Fruit fly (Drosophila melanogaster): Measurements from ENCODE around the gene RpL30.
A peak's percentile ranks its signal among the peaks of the same experiment; 100 is the strongest.

Gene RpL30

DNA sequence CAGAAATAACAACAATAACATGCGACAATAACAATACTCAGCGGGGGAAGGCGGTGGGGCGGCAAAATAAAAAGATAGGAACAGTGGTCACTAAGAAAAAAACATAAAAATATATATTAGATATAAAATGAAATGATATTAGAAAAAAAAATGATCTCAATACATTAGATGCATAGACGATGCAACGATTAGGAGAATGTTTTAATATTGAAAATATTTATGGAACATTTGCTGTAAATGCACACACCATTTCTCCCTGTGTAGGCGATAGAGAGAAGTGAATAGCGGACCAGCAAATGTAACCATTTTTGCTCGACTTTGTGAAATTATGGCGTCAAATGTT lies 42.9 kb downstream of the RpL30 start (continued):
- TF ChIP-seq Dll (GFP tag; IDR thresholded peaks at IDR 0.05; ENCODE audit: partially characterized antibody) (no peak), CG9609 (GFP tag; optimal IDR thresholded peaks at IDR 0.05) (peak; percentile 15), org-1 (GFP tag; optimal IDR thresholded peaks at IDR 0.05) (peak; percentile 58), CG33213 (GFP tag; optimal IDR thresholded peaks at IDR 0.05) (peak; percentile 42), CG1233 (GFP tag; optimal IDR thresholded peaks at IDR 0.05) (peak; percentile 75), C15 (GFP tag; IDR thresholded peaks at IDR 0.05) (peak; percentile 88; the same call in 2 of the 3 replicates), yki (optimal IDR thresholded peaks at IDR 0.05) (no peak), HLH4C (GFP tag; IDR thresholded peaks at IDR 0.05; ENCODE audit: partially characterized antibody) (no peak), Bdp1 (GFP tag; optimal IDR thresholded peaks at IDR 0.05) (no peak), CG17612 (GFP tag; IDR thresholded peaks at IDR 0.05) (peak; percentile 78), Rx (GFP tag; IDR thresholded peaks at IDR 0.05) (peak; percentile 68; the same call in 1 of the 2 replicates), NFAT (GFP tag; IDR thresholded peaks at IDR 0.05) (peak; percentile 89), CG9817 (tag; optimal IDR thresholded peaks at IDR 0.05) (peak; percentile 80), CG7963 (GFP tag; IDR thresholded peaks at IDR 0.05; ENCODE audit: partially characterized antibody) (no peak), PHDP (tag; optimal IDR thresholded peaks at IDR 0.05) (peak; percentile 84), Mes4 (GFP tag; optimal IDR thresholded peaks at IDR 0.05) (no peak), Asciz (GFP tag; optimal IDR thresholded peaks at IDR 0.05) (peak; percentile 13), D19A (tag; optimal IDR thresholded peaks at IDR 0.05) (peak; percentile 37), jigr1 (GFP tag; IDR thresholded peaks at IDR 0.05) (peak; percentile 40; the same call in 2 of the 3 replicates), sc (optimal IDR thresholded peaks at IDR 0.05) (no peak), sc (GFP tag; optimal IDR thresholded peaks at IDR 0.05) (no peak), BtbVII (GFP tag; optimal IDR thresholded peaks at IDR 0.05) (peak; percentile 83), CG8765 (GFP tag; IDR thresholded peaks at IDR 0.05) (peak; percentile 68), TFAM (GFP tag; optimal IDR thresholded peaks at IDR 0.05) (no peak), amos (GFP tag; IDR thresholded peaks at IDR 0.05; ENCODE audit: partially characterized antibody) (no peak), al (GFP tag; IDR thresholded peaks at IDR 0.05) (peak; percentile 94), CG32767 (GFP tag; IDR thresholded peaks at IDR 0.05) (peak; percentile 87), gsb (GFP tag; IDR thresholded peaks at IDR 0.05) (peak; percentile 91), z (GFP tag; IDR thresholded peaks at IDR 0.05) (peak; percentile 24; the same call in 1 of the 3 replicates), az2 (GFP tag; optimal IDR thresholded peaks at IDR 0.05) (peak; percentile 39), CG6791 (GFP tag; IDR thresholded peaks at IDR 0.05; ENCODE audit: partially characterized antibody) (no peak), CG13775 (GFP tag; optimal IDR thresholded peaks at IDR 0.05) (peak; percentile 55), CG12744 (GFP tag; optimal IDR thresholded peaks at IDR 0.05) (no peak), CG18011 (GFP tag; optimal IDR thresholded peaks at IDR 0.05) (peak; percentile 31), CG12155 (GFP tag; optimal IDR thresholded peaks at IDR 0.05) (peak; percentile 59), CG2199 (GFP tag; IDR thresholded peaks at IDR 0.05) (peak; percentile 63; the same call in 1 of the 3 replicates), CG9215 (GFP tag; IDR thresholded peaks at IDR 0.05) (peak; percentile 85), CG18619 (GFP tag; optimal IDR thresholded peaks at IDR 0.05) (peak; percentile 66), Ets97D (GFP tag; optimal IDR thresholded peaks at IDR 0.05) (peak; percentile 14), Aef1 (GFP tag; IDR thresholded peaks at IDR 0.05) (peak; percentile 86), Ada2b (GFP tag; IDR thresholded peaks at IDR 0.05) (peak; percentile 91), CG9876 (GFP tag; optimal IDR thresholded peaks at IDR 0.05) (no peak), Poxn (GFP tag; IDR thresholded peaks at IDR 0.05) (peak; percentile 86), CG10979 (tag; optimal IDR thresholded peaks at IDR 0.05) (peak; percentile 56), ken (GFP tag; IDR thresholded peaks at IDR 0.05) (peak; percentile 65; the same call in 2 of the 3 replicates), CG8924 (tag; optimal IDR thresholded peaks at IDR 0.05) (peak; percentile 77), Usf (GFP tag; optimal IDR thresholded peaks at IDR 0.05) (peak; percentile 33), CG18262 (tag; optimal IDR thresholded peaks at IDR 0.05) (peak; percentile 71), CG7372 (GFP tag; IDR thresholded peaks at IDR 0.05) (peak; percentile 91), chm (GFP tag; IDR thresholded peaks at IDR 0.05) (peak; percentile 68; the same call in 1 of the 2 replicates), CG17385 (GFP tag; optimal IDR thresholded peaks at IDR 0.05) (peak; percentile 70), CG9932 (GFP tag; IDR thresholded peaks at IDR 0.05) (peak; percentile 95)

Data from whole organism, embryonic.